Fruit fly (Drosophila melanogaster) Kc167 (cell line): ENCODE results near the gene Hel89B.

ENCODE experiments used
- Myc ChIP-seq: fragments of >200 bp; optimal IDR thresholded peaks from 2 replicates; lab custom pipeline; 2017; ENCODE audit warnings: missing external identifiers
- Sin3A ChIP-seq: fragments of >200 bp; optimal IDR thresholded peaks from 2 replicates; lab custom pipeline; 2018; ENCODE audit warnings: missing external identifiers
- h ChIP-seq: fragments of >200 bp; optimal IDR thresholded peaks from 3 replicates; lab custom pipeline; 2018; ENCODE audit warnings: missing external identifiers
- insv ChIP-seq: fragments of >200 bp; optimal IDR thresholded peaks from 3 replicates; lab custom pipeline; 2018; ENCODE audit warnings: missing external identifiers
- psq ChIP-seq: fragments of >200 bp; optimal IDR thresholded peaks from 2 replicates; lab custom pipeline; 2017; ENCODE audit warnings: missing external identifiers
- ttk ChIP-seq: sonication (Bioruptor generic); optimal IDR thresholded peaks from 2 replicates; lab custom pipeline; 2017; ENCODE audit warnings: missing external identifiers

The Hel89B gene

dm6 chr3R:15989217-15989921 lies 16.3 kb downstream of the Hel89B start:
- no peak for TF ChIP-seq insv (lab: Kevin White, UChicago)
- no peak for TF ChIP-seq Sin3A (lab: Kevin White, UChicago)
- no peak for TF ChIP-seq h (lab: Kevin White, UChicago)
- no peak for TF ChIP-seq psq
- TF ChIP-seq Myc = no peak
- no peak for TF ChIP-seq ttk (lab: Kevin White, UChicago)

DNA sequence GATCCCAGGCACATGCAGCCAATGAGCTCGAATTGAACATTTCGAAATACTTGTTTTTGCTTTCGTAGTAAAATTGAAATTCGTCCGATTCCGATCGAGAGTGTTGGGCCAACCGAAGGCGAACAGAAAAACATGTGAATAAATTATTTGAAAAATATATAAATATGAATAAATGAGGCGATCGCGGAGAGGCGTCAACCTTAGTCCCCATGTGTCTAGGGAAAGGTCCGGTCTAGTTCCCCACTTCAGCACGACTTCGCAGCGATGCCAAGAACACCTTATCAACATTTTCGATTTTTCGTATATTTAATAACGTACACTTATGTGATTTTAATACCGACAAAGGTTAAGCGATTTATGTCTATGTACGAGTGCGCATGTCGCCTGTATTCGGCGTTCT lies 18.5 kb downstream of the Hel89B start:
- no peak for TF ChIP-seq insv (lab: Kevin White, UChicago)

DNA sequence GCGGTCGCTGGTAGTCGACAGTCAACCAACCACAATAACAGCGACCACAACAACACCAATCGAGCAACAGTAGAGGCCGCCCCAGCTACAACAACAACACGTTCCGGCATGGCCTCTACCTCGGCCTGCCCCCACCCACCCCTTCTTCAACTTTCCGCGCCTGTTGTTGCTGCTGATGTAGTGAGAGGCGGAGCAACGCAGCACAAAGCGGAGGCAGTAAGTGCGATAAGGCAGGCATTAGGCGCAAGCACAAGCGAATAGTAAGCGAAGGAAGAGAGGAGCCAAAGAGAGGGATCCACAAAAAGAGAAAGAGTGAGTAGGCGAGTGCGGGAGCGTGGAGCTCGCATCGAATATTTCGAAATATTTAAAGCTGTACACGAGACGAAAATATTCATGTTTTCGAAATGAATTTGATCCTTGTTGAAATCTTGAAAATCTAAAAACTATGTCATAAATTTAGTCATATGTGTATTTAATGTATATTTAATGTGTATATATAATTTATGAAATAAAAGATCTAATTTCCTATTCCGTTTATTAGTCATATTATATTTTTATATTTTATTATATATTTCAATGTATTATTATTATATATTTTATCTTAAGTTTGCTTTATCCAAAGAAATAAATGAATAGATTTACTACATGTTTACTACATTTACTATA lies 20.2 kb downstream of the Hel89B start:
- no peak for TF ChIP-seq Myc
- no peak for TF ChIP-seq insv (lab: Kevin White, UChicago)
- TF ChIP-seq ttk (lab: Kevin White, UChicago) = no peak
- no peak for TF ChIP-seq psq
- TF ChIP-seq h (lab: Kevin White, UChicago) = no peak

DNA sequence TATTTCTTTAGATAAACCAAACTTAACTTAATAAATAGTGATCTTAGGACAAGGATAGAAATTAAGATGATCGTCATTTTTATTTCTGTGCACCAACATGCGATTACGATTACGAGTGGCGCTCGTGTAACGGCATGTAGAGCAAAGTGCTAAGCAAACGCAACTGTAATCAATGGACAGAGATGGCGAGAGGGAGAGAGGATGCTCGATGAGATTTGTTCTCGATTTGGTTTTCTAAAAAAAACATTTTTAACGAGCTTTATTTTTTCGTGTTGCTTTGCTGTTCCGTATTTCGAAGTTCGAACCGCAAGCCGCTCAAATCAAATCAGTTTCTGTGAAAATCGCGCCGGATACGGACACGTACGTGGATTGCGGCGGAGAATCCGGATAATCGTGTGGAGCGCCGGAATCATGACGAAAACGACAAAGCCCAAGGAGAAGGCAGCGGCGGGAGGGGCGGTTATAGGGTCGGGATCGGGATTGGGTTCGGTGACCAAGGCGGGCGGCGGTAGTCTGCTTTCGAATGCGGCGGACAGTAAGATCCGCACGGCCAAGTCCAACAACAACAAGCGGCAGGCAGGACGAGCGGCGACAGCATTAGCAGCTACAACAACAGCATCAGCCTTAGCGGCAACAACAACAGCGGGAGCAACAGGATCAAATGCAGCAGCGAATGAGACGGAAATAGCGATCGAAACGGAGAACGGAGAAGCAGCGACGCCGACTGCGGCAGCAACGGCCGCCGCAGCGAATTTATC lies 20.9 kb downstream of the Hel89B start:
- no peak for TF ChIP-seq insv (lab: Kevin White, UChicago)
- no peak for TF ChIP-seq Sin3A (lab: Kevin White, UChicago)
- no peak for TF ChIP-seq psq
- TF ChIP-seq ttk (lab: Kevin White, UChicago) = no peak

DNA sequence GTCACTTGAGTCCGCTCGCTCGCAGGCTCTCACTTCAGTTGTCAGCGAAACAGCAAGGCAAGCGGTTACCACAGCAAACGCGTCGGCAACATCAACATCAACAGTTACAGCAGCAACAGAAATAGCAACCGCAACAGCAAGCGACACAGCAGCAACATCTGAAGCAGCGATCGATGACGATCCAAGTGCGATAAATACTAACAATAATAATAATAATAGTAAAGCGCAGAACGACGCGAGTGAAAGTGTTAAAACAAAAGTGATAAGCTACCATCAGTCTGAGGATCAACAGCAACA lies 21.4 kb downstream of the Hel89B start:
- TF ChIP-seq psq (no peak), insv (lab: Kevin White, UChicago) (no peak), ttk (lab: Kevin White, UChicago) (no peak), Myc (no peak), Sin3A (lab: Kevin White, UChicago) (no peak), h (lab: Kevin White, UChicago) (no peak)

DNA sequence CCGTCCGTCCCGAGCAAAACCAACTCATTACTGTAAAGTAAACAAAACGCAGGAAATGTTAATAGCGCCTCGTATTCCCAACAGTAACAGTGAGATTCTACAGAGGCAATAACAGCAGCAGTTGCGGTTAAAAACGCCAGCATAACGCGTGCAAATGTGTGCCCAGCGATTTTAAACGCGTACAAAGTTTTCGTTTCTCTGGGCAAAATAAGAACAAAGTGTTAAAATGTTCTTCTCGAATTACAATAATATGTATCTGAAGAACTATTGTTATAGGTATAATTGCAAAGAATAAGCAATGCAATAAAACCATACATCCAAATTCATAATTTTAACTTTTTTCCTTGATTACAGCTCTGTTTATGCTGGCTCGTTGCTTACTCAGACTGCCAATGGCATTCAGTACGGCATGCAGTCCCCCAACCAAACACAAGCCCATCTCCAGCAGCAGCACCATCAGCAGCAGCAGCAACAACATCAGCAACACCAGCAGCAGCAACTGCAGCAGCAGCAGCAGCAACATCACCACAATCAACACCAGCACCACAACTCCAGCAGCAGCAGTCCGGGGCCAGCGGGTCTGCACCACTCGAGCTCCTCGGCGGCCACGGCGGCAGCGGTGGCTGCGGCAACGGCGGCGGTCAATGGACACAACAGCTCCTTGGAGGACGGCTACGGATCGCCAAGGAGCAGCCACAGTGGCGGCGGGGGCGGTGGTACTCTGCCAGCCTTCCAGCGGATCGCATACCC lies 26.0 kb downstream of the Hel89B start:
- no peak for TF ChIP-seq ttk (lab: Kevin White, UChicago)
- TF ChIP-seq h (lab: Kevin White, UChicago) = no peak
- no peak for TF ChIP-seq Myc
- no peak for TF ChIP-seq psq
- TF ChIP-seq Sin3A (lab: Kevin White, UChicago) = no peak
- no peak for TF ChIP-seq insv (lab: Kevin White, UChicago)

dm6 chr3R:16004015-16004414 lies 30.9 kb downstream of the Hel89B start:
- TF ChIP-seq psq (no peak), ttk (lab: Kevin White, UChicago) (no peak), insv (lab: Kevin White, UChicago) (no peak), h (lab: Kevin White, UChicago) (no peak), Myc (no peak), Sin3A (lab: Kevin White, UChicago) (no peak)

DNA sequence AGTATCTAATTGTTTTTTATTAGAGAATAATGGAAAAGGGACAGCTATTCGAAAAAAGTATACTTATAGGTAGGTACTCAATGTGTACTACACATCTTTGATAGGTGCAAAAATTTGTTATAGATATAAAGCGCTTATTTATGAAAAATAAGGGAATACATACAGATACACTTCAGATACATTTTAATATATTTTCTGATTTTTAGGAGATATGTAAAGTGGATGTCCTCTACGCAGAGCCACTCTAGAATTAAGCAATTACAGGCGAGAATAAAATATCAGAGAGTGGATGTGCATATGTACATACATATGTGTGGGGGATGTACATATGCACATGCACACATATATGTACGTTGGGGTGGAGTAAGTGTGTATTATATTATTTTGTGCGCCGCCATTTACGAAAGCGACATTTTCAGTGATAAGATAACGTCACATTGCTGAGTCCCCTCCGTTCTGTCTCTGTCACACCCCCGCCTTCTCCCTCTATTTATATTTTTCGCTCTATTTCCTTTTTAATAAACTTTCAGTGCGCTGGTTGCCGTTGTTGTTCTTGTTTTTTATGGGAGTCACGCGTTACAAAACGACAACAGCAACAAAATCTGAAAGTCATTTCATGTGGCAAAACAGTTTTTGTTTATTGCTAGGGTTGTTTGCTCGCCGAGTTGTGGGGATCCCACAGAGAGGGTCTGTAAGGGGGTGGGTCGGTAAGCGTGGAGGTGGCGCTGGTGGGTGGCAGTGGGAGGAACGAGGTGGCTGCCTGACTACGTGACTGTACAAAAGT lies 31.8 kb downstream of the Hel89B start:
- TF ChIP-seq insv (lab: Kevin White, UChicago) (no peak), Sin3A (lab: Kevin White, UChicago) (no peak), h (lab: Kevin White, UChicago) (no peak), Myc (no peak), psq (no peak)

DNA sequence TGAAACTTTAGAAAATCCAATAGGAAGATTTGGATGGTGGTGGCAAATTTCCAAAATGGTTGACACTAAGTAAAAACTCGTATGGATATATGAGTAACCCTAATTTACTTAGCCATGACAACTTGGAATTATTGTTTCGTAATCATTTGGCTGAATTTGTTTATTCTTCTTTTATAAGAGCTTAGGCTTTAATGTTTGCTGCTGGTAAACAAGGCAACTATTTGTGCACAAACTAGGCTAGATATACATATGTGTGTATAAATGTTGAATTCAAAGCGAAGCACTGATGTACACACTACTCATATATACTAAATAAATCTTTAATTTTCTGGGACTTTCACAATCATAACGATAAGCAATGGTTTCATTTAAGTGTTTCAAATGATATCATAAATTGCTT lies 32.8 kb downstream of the Hel89B start:
- no peak for TF ChIP-seq Myc
- no peak for TF ChIP-seq h (lab: Kevin White, UChicago)
- TF ChIP-seq insv (lab: Kevin White, UChicago) = no peak
- TF ChIP-seq ttk (lab: Kevin White, UChicago) = no peak
- TF ChIP-seq psq = no peak
- no peak for TF ChIP-seq Sin3A (lab: Kevin White, UChicago)

DNA sequence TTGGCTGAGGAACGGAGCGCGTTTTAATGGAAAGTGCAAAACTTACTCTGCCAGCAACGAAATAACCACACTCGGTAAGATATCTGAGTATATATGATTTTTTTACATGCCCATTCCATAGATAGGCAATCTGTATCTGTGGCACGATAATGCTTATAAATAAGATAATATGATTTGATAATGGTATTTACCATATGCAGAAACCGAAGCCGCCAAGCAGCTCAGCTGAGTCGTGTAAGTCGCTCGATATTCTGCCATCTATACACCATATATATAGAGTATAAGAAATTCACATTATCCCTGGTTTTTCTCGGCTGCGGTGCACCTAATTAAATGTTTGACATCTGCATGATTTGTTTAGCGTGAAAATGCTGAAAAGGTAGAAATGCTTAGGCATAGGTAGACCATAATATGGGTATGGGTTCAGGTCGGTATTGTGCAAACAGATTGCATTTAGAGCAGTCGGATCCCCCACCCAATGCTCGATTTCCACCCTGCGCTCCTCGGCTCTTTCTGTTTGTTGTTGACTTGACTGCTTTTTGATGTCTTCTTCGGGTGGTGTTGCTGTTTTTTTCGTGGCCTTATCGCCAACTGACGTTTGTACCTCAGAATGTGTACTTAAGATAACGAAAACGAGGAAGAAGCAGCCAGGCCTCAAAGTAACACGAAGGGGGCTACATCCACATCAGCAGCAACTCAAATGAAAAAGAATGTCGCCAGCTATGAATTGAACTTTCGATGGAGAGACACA lies 33.9 kb downstream of the Hel89B start:
- no peak for TF ChIP-seq psq
- no peak for TF ChIP-seq Sin3A (lab: Kevin White, UChicago)
- no peak for TF ChIP-seq h (lab: Kevin White, UChicago)
- no peak for TF ChIP-seq Myc
- TF ChIP-seq ttk (lab: Kevin White, UChicago) = no peak
- TF ChIP-seq insv (lab: Kevin White, UChicago) = no peak

DNA sequence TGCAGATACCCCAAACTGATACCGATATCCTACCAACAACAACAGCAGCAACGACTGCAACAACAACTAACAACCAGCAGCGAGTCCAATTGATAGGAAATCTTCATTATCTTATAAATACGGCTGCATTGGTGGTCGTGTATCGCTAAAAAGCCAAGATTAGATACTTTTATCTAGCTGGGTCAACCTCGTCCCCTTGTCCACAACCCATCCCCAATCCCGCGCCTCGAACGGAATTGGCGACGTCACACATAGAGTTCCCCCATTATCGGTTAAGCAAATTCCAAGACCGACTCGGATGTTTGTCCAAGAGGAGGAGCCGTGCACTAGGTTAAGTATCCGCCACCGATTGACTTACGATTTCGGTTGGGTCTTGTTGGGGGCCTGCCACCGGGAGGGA lies 35.2 kb downstream of the Hel89B start:
- TF ChIP-seq Sin3A (lab: Kevin White, UChicago) = no peak
